Worm (Caenorhabditis elegans) whole organism, L3 larva: ENCODE data around the gene F56F11.1.

Experiments used
- elt-2 ChIP-seq: sonication (generic microtip); optimal IDR thresholded peaks from 2 replicates; lab custom pipeline; 2016; ENCODE audit warnings: missing genetic modification reagents, mild to moderate bottlenecking, missing genetic modification characterization, missing compliant biosample characterization
- fkh-10 ChIP-seq: sonication (generic microtip); optimal IDR thresholded peaks from 2 replicates; lab custom pipeline; 2017; ENCODE audit warnings: missing biosample characterization, missing genetic modification reagents, missing genetic modification characterization
- fos-1 ChIP-seq: fragments of 150-350 bp; optimal IDR thresholded peaks from 2 replicates; lab custom pipeline; 2014; ENCODE audit warnings: missing biosample characterization, missing genetic modification characterization
- mdl-1 ChIP-seq: fragments of 150-350 bp; optimal IDR thresholded peaks from 2 replicates; lab custom pipeline; 2014; ENCODE audit warnings: missing biosample characterization, missing genetic modification characterization
- nfya-1 ChIP-seq: sonication (generic microtip); optimal IDR thresholded peaks from 2 replicates; lab custom pipeline; 2017; ENCODE audit warnings: missing genetic modification characterization, mild to moderate bottlenecking, missing compliant biosample characterization, antibody characterized with exemption, moderate library complexity; ENCODE audit not compliant: insufficient read depth
- nhr-25 ChIP-seq: sonication (generic microtip); optimal IDR thresholded peaks from 2 replicates; lab custom pipeline; 2017; ENCODE audit warnings: missing biosample characterization, missing genetic modification characterization
- nhr-28 ChIP-seq: fragments of 150-350 bp; optimal IDR thresholded peaks from 2 replicates; lab custom pipeline; 2014; ENCODE audit warnings: missing biosample characterization, missing genetic modification characterization
- nhr-76 ChIP-seq: fragments of 150-350 bp; sonication (generic microtip); optimal IDR thresholded peaks from 5 replicates; lab custom pipeline; 2014; ENCODE audit warnings: missing biosample characterization, missing genetic modification characterization
- nhr-77 ChIP-seq: fragments of 150-350 bp; optimal IDR thresholded peaks from 2 replicates; lab custom pipeline; 2014; ENCODE audit warnings: missing biosample characterization, missing genetic modification characterization
- skn-1 ChIP-seq: fragments of 150-350 bp; optimal IDR thresholded peaks from 2 replicates; lab custom pipeline; 2014; ENCODE audit warnings: missing biosample characterization, missing genetic modification characterization

DNA sequence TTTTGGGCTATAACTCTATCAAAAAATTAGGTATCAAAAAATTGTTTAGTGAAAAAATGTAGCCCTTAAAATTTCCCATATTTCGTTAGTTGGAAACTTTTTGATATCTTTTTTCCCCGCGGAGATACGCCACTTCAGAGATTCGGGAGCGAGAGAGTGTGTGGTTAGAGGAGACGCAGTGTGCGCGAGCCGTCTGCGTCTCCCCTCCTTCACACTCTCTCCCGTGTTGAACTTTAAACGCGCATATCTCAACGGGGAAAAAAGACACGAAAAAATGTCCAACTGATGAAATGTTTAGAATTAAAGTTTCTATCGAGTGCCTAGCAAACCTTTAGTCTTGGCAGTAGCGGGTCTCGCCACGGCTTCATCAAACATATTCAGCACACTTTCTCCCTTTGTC, 28.7 kb downstream of the F56F11.1 start:
- no peak for TF ChIP-seq nhr-28 (tag; lab: Kevin White, UChicago)
- TF ChIP-seq nhr-25 (tag; lab: Kevin White, UChicago): no peak
- no peak for TF ChIP-seq nhr-77
- TF ChIP-seq skn-1 (tag; lab: Kevin White, UChicago): no peak
- TF ChIP-seq fos-1 (tag; lab: Kevin White, UChicago): no peak
- no peak for TF ChIP-seq nhr-76 (tag; lab: Kevin White, UChicago)
- TF ChIP-seq mdl-1 (tag; lab: Kevin White, UChicago): no peak
- no peak for TF ChIP-seq nfya-1 (tag; lab: Kevin White, UChicago)
- no peak for TF ChIP-seq fkh-10 (GFP tag; lab: Kevin White, UChicago)
- TF ChIP-seq elt-2 (tag; lab: Kevin White, UChicago): no peak
